Worm (Caenorhabditis elegans): ENCODE data around the gene C41G6.12.
"Not testable (repeated sequence)": the region's sequence is repeated elsewhere in the genome, so short reads cannot be mapped to it uniquely, and the experiment has no call there.

DNA sequence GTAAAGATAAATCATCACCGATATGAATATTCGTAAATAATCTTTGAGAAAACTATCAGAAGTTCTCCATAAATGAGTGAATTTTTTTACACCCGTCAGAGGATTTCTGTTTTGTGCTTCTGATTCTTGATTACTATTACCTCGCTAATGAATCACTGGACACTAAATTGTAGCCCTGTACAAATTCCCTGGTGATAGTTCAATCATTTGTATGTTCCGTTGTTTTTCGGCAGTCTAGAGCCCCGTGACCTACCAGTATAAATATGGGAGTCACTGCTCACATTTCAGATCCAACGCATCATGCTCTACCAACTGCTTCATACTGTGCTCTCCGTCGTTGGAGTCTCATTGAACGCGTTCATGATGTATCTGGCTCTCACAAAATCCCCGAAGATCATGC lies 42.7 kb upstream of the C41G6.12 start, which contains the start of gene srd-28:
- not testable (repeated sequence) for TF ChIP-seq pax-3 (tag; optimal IDR thresholded peaks at IDR 0.05); snpc-4 (tag; optimal IDR thresholded peaks at IDR 0.05); nhr-12 (tag; optimal IDR thresholded peaks at IDR 0.05); nhr-76 (tag; optimal IDR thresholded peaks at IDR 0.05); nhr-237 (tag; optimal IDR thresholded peaks at IDR 0.05); dpl-1 (GFP tag; optimal IDR thresholded peaks at IDR 0.05); pqm-1 (tag; optimal IDR thresholded peaks at IDR 0.05); nhr-20 (tag; optimal IDR thresholded peaks at IDR 0.05); lin-13 (GFP tag; optimal IDR thresholded peaks at IDR 0.05); ets-5 (GFP tag; IDR thresholded peaks at IDR 0.05); nhr-11 (tag; optimal IDR thresholded peaks at IDR 0.05); nhr-84 (tag; optimal IDR thresholded peaks at IDR 0.05); hlh-4 (tag; optimal IDR thresholded peaks at IDR 0.05)

Measured in whole organism, L1 larva.